Worm (Caenorhabditis elegans) whole organism, midembryonic: ENCODE data around the gene str-193.

ENCODE experiments used
- flt-1 ChIP-seq: fragments of 200-800 bp; sonication (Bioruptor generic); IDR thresholded peaks from 2 replicates; pipeline ENCODE4 v1.3.6; 2022; ENCODE audit warnings: missing genetic modification characterization, missing compliant biosample characterization
- med-1 ChIP-seq: sonication (generic microtip); optimal IDR thresholded peaks from 2 replicates; lab custom pipeline; 2017; ENCODE audit warnings: missing genetic modification characterization, mild to moderate bottlenecking, missing compliant biosample characterization, antibody characterized with exemption, missing genetic modification reagents; ENCODE audit not compliant: insufficient read depth
- ztf-29 ChIP-seq: fragments of 200-800 bp; sonication (Bioruptor generic); IDR thresholded peaks from 2 replicates; pipeline ENCODE4 v1.3.6; 2022; ENCODE audit warnings: missing genetic modification reagents, missing genetic modification characterization, missing compliant biosample characterization

- TF ChIP-seq flt-1 (GFP tag; lab: Robert Waterston, UW): no peak
- no peak for TF ChIP-seq med-1
- TF ChIP-seq ztf-29 (GFP tag; lab: Robert Waterston, UW): no peak
Observed at ce11 chrV:9784215-9784614, 37.4 kb downstream of the str-193 start.
